Worm (Caenorhabditis elegans): ENCODE results near the gene elt-2.

DNA sequence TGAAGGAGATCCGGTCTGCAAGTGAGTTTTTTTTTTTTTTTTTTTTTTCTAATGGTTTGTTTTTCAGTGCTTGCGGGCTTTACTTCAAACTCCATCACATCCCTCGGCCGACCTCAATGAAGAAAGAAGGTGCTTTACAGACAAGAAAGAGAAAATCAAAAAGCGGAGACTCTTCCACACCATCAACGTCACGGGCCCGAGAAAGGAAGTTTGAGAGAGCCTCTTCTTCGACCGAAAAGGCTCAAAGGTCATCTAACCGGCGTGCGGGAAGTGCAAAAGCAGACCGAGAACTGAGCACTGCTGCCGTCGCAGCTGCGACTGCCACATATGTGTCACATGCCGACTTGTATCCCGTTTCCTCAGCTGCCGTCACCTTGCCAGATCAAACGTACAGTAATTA is 1.2 kb downstream of the elt-2 start:
- no peak for TF ChIP-seq mep-1 (tag; optimal IDR thresholded peaks at IDR 0.05)
- no peak for TF ChIP-seq hlh-1 (tag; optimal IDR thresholded peaks at IDR 0.05)
- TF ChIP-seq mab-5 (tag; optimal IDR thresholded peaks at IDR 0.05): no peak
- no peak for TF ChIP-seq ces-1 (GFP tag; optimal IDR thresholded peaks at IDR 0.05)
- no peak for TF ChIP-seq nhr-237 (tag; optimal IDR thresholded peaks at IDR 0.05)
- no peak for TF ChIP-seq pha-4 (tag; optimal IDR thresholded peaks at IDR 0.05)
- TF ChIP-seq flh-1 (GFP tag; optimal IDR thresholded peaks at IDR 0.05): no peak
- no peak for TF ChIP-seq lin-13 (tag; optimal IDR thresholded peaks at IDR 0.05)
- TF ChIP-seq nhr-76 (tag; optimal IDR thresholded peaks at IDR 0.05): no peak
- TF ChIP-seq ztf-11 (tag; optimal IDR thresholded peaks at IDR 0.05): no peak
- no peak for TF ChIP-seq unc-62 (GFP tag; optimal IDR thresholded peaks at IDR 0.05)
- no peak for TF ChIP-seq drap-1 (GFP tag; optimal IDR thresholded peaks at IDR 0.05)
- no peak for TF ChIP-seq unc-39 (tag; optimal IDR thresholded peaks at IDR 0.05)
- no peak for TF ChIP-seq cnd-1 (tag; optimal IDR thresholded peaks at IDR 0.05)
